Worm (Caenorhabditis elegans) whole organism, L4 larva: ENCODE measurements around the gene C40C9.4.

ENCODE experiments used
- F10B5.3 ChIP-seq: sonication (generic microtip); optimal IDR thresholded peaks from 2 replicates; lab custom pipeline; 2016; ENCODE audit warnings: mild to moderate bottlenecking, missing genetic modification characterization, missing compliant biosample characterization
- F26F4.8 ChIP-seq: fragments of 200-800 bp; sonication (Bioruptor generic); conservative IDR thresholded peaks from 2 replicates; pipeline ENCODE4 v1.3.6; 2022; ENCODE audit warnings: missing genetic modification characterization, missing compliant biosample characterization
- F37D6.2 ChIP-seq: sonication (generic microtip); optimal IDR thresholded peaks from 2 replicates; lab custom pipeline; 2016; ENCODE audit warnings: mild to moderate bottlenecking, missing genetic modification characterization, missing compliant biosample characterization
- F44E2.7 ChIP-seq: fragments of 200-800 bp; sonication (Bioruptor generic); IDR thresholded peaks from 2 replicates; pipeline ENCODE4 v2.1.2; 2022; ENCODE audit warnings: missing genetic modification characterization, missing compliant biosample characterization
- F49E8.2 ChIP-seq: sonication (generic microtip); optimal IDR thresholded peaks from 2 replicates; lab custom pipeline; 2016; ENCODE audit warnings: missing compliant biosample characterization, mild to moderate bottlenecking, missing genetic modification characterization, borderline replicate concordance
- R02D3.7 ChIP-seq: fragments of 150-350 bp; sonication (generic microtip); optimal IDR thresholded peaks from 3 replicates; lab custom pipeline; 2014; ENCODE audit warnings: missing biosample characterization, missing genetic modification characterization
- T20F7.1 ChIP-seq: fragments of 200-800 bp; sonication (Bioruptor generic); optimal IDR thresholded peaks from 2 replicates; lab custom pipeline; 2018; ENCODE audit warnings: mild to moderate bottlenecking, missing genetic modification characterization, missing compliant biosample characterization
- Y48G9A.11 ChIP-seq: fragments of 200-800 bp; sonication (Bioruptor generic); IDR thresholded peaks from 2 replicates; pipeline ENCODE4 v1.3.6; 2022; ENCODE audit warnings: missing genetic modification reagents, missing genetic modification characterization, missing compliant biosample characterization
- Y5F2A.4 ChIP-seq: fragments of 200-800 bp; sonication (Bioruptor generic); optimal IDR thresholded peaks from 2 replicates; lab custom pipeline; 2018; ENCODE audit warnings: mild to moderate bottlenecking, missing genetic modification characterization, missing compliant biosample characterization
- Y75B8A.6 ChIP-seq: fragments of 200-800 bp; sonication (Bioruptor generic); IDR thresholded peaks from 2 replicates; pipeline ENCODE4 v1.3.6; 2022; ENCODE audit warnings: missing genetic modification reagents, missing genetic modification characterization, missing compliant biosample characterization
- aha-1 ChIP-seq: fragments of 150-350 bp; peaks from one replicate; lab custom pipeline; 2014; ENCODE audit warnings: missing biosample characterization, missing genetic modification characterization
- ama-1 ChIP-seq: fragments of 150-350 bp; optimal IDR thresholded peaks from 2 replicates; lab custom pipeline; 2014; ENCODE audit warnings: inconsistent platforms, mixed read lengths
- arid-1 ChIP-seq: fragments of 200-800 bp; sonication (Bioruptor generic); conservative IDR thresholded peaks from 2 replicates; pipeline ENCODE4 v1.3.6; 2022; ENCODE audit warnings: missing genetic modification reagents, missing genetic modification characterization, missing compliant biosample characterization
- ceh-20 ChIP-seq: fragments of 200-800 bp; sonication (Bioruptor generic); IDR thresholded peaks from 2 replicates; pipeline ENCODE4 v1.3.6; 2022; ENCODE audit warnings: missing genetic modification reagents, missing genetic modification characterization, missing compliant biosample characterization
- ceh-28 ChIP-seq: fragments of 150-350 bp; optimal IDR thresholded peaks from 2 replicates; lab custom pipeline; 2014; ENCODE audit warnings: missing biosample characterization, missing genetic modification reagents, missing genetic modification characterization
- ceh-44 ChIP-seq: fragments of 200-800 bp; sonication (Bioruptor generic); IDR thresholded peaks from 2 replicates; pipeline ENCODE4 v1.3.6; 2022; ENCODE audit warnings: missing genetic modification reagents, missing genetic modification characterization, missing compliant biosample characterization
- ceh-62 ChIP-seq: sonication (generic microtip); optimal IDR thresholded peaks from 2 replicates; lab custom pipeline; 2017; ENCODE audit warnings: missing biosample characterization, missing genetic modification characterization
- daf-16 ChIP-seq, 3 experiments: sonication (generic microtip); optimal IDR thresholded peaks; 2 replicates each; lab custom pipeline; 2016 to 2017; ENCODE audit warnings: missing genetic modification characterization in 3 of 3, missing genetic modification reagents in 3 of 3, mild to moderate bottlenecking in 2 of 3, missing compliant biosample characterization in 2 of 3, missing biosample characterization in 1 of 3, moderate library complexity in 1 of 3
- dmd-8 ChIP-seq: fragments of 200-800 bp; sonication (Bioruptor generic); IDR thresholded peaks from 2 replicates; pipeline ENCODE4 v1.3.6; 2022; ENCODE audit warnings: missing genetic modification characterization, missing compliant biosample characterization
- dmd-9 ChIP-seq: fragments of 200-800 bp; sonication (Bioruptor generic); IDR thresholded peaks from 2 replicates; pipeline ENCODE4 v1.3.6; 2022; ENCODE audit warnings: missing genetic modification reagents, missing genetic modification characterization, missing compliant biosample characterization
- duxl-1 ChIP-seq: sonication (generic microtip); optimal IDR thresholded peaks from 2 replicates; lab custom pipeline; 2016; ENCODE audit warnings: mild to moderate bottlenecking, missing genetic modification characterization, moderate library complexity, missing compliant biosample characterization; ENCODE audit not compliant: poor library complexity
- dve-1 ChIP-seq: sonication (generic microtip); optimal IDR thresholded peaks from 2 replicates; lab custom pipeline; 2017; ENCODE audit warnings: antibody characterized with exemption, mild to moderate bottlenecking, missing genetic modification characterization, missing compliant biosample characterization; ENCODE audit not compliant: insufficient read depth
- egl-27 ChIP-seq: sonication (generic microtip); optimal IDR thresholded peaks from 3 replicates; lab custom pipeline; 2017; ENCODE audit warnings: missing biosample characterization, missing genetic modification reagents, missing genetic modification characterization
- fos-1 ChIP-seq: fragments of 150-350 bp; optimal IDR thresholded peaks from 2 replicates; lab custom pipeline; 2014; ENCODE audit warnings: missing biosample characterization, missing genetic modification characterization
- hif-1 ChIP-seq, 2 experiments: sonication (generic microtip); optimal IDR thresholded peaks; 2 replicates each; lab custom pipeline; 2016 to 2017; ENCODE audit warnings: missing compliant biosample characterization in 2 of 2, missing genetic modification characterization in 2 of 2, missing genetic modification reagents in 2 of 2, missing genotype in 2 of 2, mild to moderate bottlenecking in 1 of 2
- hlh-11 ChIP-seq: fragments of 200-800 bp; sonication (Bioruptor generic); optimal IDR thresholded peaks from 2 replicates; lab custom pipeline; 2018; ENCODE audit warnings: mild to moderate bottlenecking, missing genetic modification characterization, missing compliant biosample characterization
- jun-1 ChIP-seq: fragments of 150-350 bp; optimal IDR thresholded peaks from 2 replicates; lab custom pipeline; 2014; ENCODE audit warnings: missing biosample characterization, missing genetic modification reagents, missing genetic modification characterization
- lin-13 ChIP-seq: fragments of 150-350 bp; optimal IDR thresholded peaks from 2 replicates; lab custom pipeline; 2014; ENCODE audit warnings: missing biosample characterization, missing genetic modification reagents, missing genetic modification characterization
- lin-15B ChIP-seq: fragments of 150-350 bp; sonication (generic microtip); optimal IDR thresholded peaks from 3 replicates; lab custom pipeline; 2014; ENCODE audit warnings: missing biosample characterization, missing genetic modification characterization
- lin-29 ChIP-seq: fragments of 200-800 bp; sonication (Bioruptor generic); IDR thresholded peaks from 2 replicates; pipeline ENCODE4 v1.3.6; 2022; ENCODE audit warnings: missing genetic modification reagents, missing genetic modification characterization, missing compliant biosample characterization
- lin-38 ChIP-seq: fragments of 200-800 bp; sonication (Bioruptor generic); IDR thresholded peaks from 2 replicates; pipeline ENCODE4 v1.3.6; 2022; ENCODE audit warnings: missing genetic modification reagents, missing genetic modification characterization, missing compliant biosample characterization
- lin-39 ChIP-seq: fragments of 150-350 bp; optimal IDR thresholded peaks from 2 replicates; lab custom pipeline; 2014; ENCODE audit warnings: missing biosample characterization, missing genetic modification reagents, missing genetic modification characterization
- lir-3 ChIP-seq: sonication (generic microtip); optimal IDR thresholded peaks from 2 replicates; lab custom pipeline; 2016; ENCODE audit warnings: mild to moderate bottlenecking, missing genetic modification characterization, missing compliant biosample characterization
- madf-9 ChIP-seq: fragments of 200-800 bp; sonication (Bioruptor generic); conservative IDR thresholded peaks from 2 replicates; pipeline ENCODE4 v1.3.6; 2022; ENCODE audit warnings: missing genetic modification reagents, missing genetic modification characterization, missing compliant biosample characterization
- mep-1 ChIP-seq: fragments of 150-350 bp; sonication (generic microtip); optimal IDR thresholded peaks from 3 replicates; lab custom pipeline; 2014; ENCODE audit warnings: missing biosample characterization, missing genetic modification characterization
- nhr-10 ChIP-seq: fragments of 150-350 bp; optimal IDR thresholded peaks from 2 replicates; lab custom pipeline; 2014; ENCODE audit warnings: missing biosample characterization, missing genetic modification characterization
- nhr-102 ChIP-seq: sonication (generic microtip); optimal IDR thresholded peaks from 2 replicates; lab custom pipeline; 2016; ENCODE audit warnings: mild to moderate bottlenecking, missing genetic modification characterization, moderate library complexity, missing compliant biosample characterization
- nhr-111 ChIP-seq: fragments of 200-800 bp; sonication (Bioruptor generic); optimal IDR thresholded peaks from 2 replicates; lab custom pipeline; 2018; ENCODE audit warnings: mild to moderate bottlenecking, missing genetic modification characterization, missing compliant biosample characterization
- nhr-25 ChIP-seq: sonication (generic microtip); optimal IDR thresholded peaks from 2 replicates; lab custom pipeline; 2017; ENCODE audit warnings: missing genetic modification characterization, mild to moderate bottlenecking, missing compliant biosample characterization, antibody characterized with exemption, moderate library complexity, borderline replicate concordance; ENCODE audit not compliant: insufficient read depth
- nhr-42 ChIP-seq: fragments of 200-800 bp; sonication (Bioruptor generic); IDR thresholded peaks from 2 replicates; pipeline ENCODE4 v1.3.6; 2022; ENCODE audit warnings: missing genetic modification characterization, missing compliant biosample characterization
- nhr-76 ChIP-seq: fragments of 150-350 bp; optimal IDR thresholded peaks from 2 replicates; lab custom pipeline; 2014; ENCODE audit warnings: missing biosample characterization, missing genetic modification characterization
- pqm-1 ChIP-seq: sonication (generic microtip); optimal IDR thresholded peaks from 2 replicates; lab custom pipeline; 2017; ENCODE audit warnings: missing biosample characterization, missing genetic modification characterization
- set-16 ChIP-seq: fragments of 200-800 bp; sonication (Bioruptor generic); IDR thresholded peaks from 2 replicates; pipeline ENCODE4 v1.3.6; 2022; ENCODE audit warnings: missing genetic modification reagents, missing genetic modification characterization, missing compliant biosample characterization
- snpc-4 ChIP-seq: fragments of 150-350 bp; optimal IDR thresholded peaks from 2 replicates; lab custom pipeline; 2014; ENCODE audit warnings: missing biosample characterization, missing genetic modification characterization
- tag-97 ChIP-seq: fragments of 200-800 bp; sonication (Bioruptor generic); IDR thresholded peaks from 2 replicates; pipeline ENCODE4 v1.3.6; 2022; ENCODE audit warnings: missing genetic modification characterization, missing compliant biosample characterization
- tra-1 ChIP-seq: fragments of 200-800 bp; sonication (Bioruptor generic); IDR thresholded peaks from 2 replicates; pipeline ENCODE4 v1.3.6; 2022; ENCODE audit warnings: missing genetic modification reagents, missing genetic modification characterization, missing compliant biosample characterization
- unc-130 ChIP-seq: sonication (generic microtip); optimal IDR thresholded peaks from 2 replicates; lab custom pipeline; 2016; ENCODE audit warnings: missing genetic modification reagents, missing genetic modification characterization, missing compliant biosample characterization
- vab-7 ChIP-seq: fragments of 200-800 bp; sonication (Bioruptor generic); IDR thresholded peaks from 2 replicates; pipeline ENCODE4 v1.3.6; 2022; ENCODE audit warnings: missing genetic modification reagents, missing genetic modification characterization, missing compliant biosample characterization
- zag-1 ChIP-seq: fragments of 150-350 bp; optimal IDR thresholded peaks from 2 replicates; lab custom pipeline; 2014; ENCODE audit warnings: missing biosample characterization, missing genetic modification characterization
- zfp-3 ChIP-seq: fragments of 200-800 bp; sonication (Bioruptor generic); conservative IDR thresholded peaks from 2 replicates; pipeline ENCODE4 v1.3.6; 2022; ENCODE audit warnings: missing genetic modification reagents, missing genetic modification characterization, missing compliant biosample characterization
- zip-11 ChIP-seq: fragments of 200-800 bp; sonication (Bioruptor generic); IDR thresholded peaks from 2 replicates; pipeline ENCODE4 v1.3.6; 2022; ENCODE audit warnings: missing genetic modification characterization, missing compliant biosample characterization
- ztf-7 ChIP-seq: fragments of 150-350 bp; optimal IDR thresholded peaks from 2 replicates; lab custom pipeline; 2014; ENCODE audit warnings: missing biosample characterization, missing genetic modification characterization

The C40C9.4 gene

DNA sequence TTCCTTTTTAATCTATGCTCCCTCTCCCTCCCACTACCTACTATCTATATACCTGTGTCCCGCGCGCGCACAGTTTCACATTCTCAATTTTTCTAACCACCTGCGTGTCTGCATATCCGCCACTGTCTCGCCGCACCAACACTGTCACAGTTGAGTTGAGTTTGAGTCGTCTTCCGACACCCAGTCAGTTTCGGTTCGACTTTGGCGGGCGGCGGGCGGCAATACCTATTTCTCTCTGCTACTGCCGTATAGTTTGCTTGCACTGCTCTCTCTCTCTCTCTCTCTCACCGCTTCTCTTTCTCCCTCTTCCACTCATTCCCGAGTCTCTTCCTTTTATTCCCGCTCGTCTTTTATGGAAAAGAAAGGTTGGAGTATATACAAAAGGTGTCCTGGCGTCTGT, 24.5 kb downstream of the C40C9.4 start:
- TF ChIP-seq snpc-4 (no peak), R02D3.7 (tag; lab: Kevin White, UChicago) (no peak), zip-11 (GFP tag; lab: Robert Waterston, UW) (no peak), set-16 (GFP tag; lab: Robert Waterston, UW) (peak; percentile 42), dmd-8 (GFP tag; lab: Robert Waterston, UW) (no peak), nhr-10 (tag; lab: Kevin White, UChicago) (no peak), madf-9 (GFP tag; lab: Robert Waterston, UW) (no peak), arid-1 (GFP tag; lab: Robert Waterston, UW) (no peak), nhr-42 (no peak), F37D6.2 (no peak), egl-27 (tag; lab: Kevin White, UChicago) (no peak), fos-1 (tag; lab: Kevin White, UChicago) (no peak), Y48G9A.11 (GFP tag; lab: Robert Waterston, UW) (no peak), lin-15B (tag; lab: Kevin White, UChicago) (no peak), lin-39 (no peak), unc-130 (no peak), dve-1 (peak; percentile 50), nhr-102 (tag; lab: Kevin White, UChicago) (no peak), hif-1 (tag; optimal IDR thresholded peaks at IDR 0.05; lab: Kevin White, UChicago) (no peak), F10B5.3 (tag; lab: Kevin White, UChicago) (no peak), zfp-3 (GFP tag; lab: Robert Waterston, UW) (no peak), ceh-44 (GFP tag; lab: Robert Waterston, UW) (no peak), tag-97 (GFP tag; lab: Robert Waterston, UW) (no peak), nhr-76 (tag; lab: Kevin White, UChicago) (no peak), ceh-28 (no peak), lin-13 (no peak), nhr-25 (tag; lab: Kevin White, UChicago) (peak; percentile 24), pqm-1 (tag; lab: Kevin White, UChicago) (no peak), ceh-20 (no peak), F44E2.7 (GFP tag; lab: Robert Waterston, UW) (no peak), duxl-1 (tag; lab: Kevin White, UChicago) (no peak), aha-1 (no peak), tra-1 (no peak), ceh-62 (no peak), mep-1 (peak; percentile 7), F26F4.8 (GFP tag; lab: Robert Waterston, UW) (no peak), nhr-111 (GFP tag; lab: Kevin White, UChicago) (no peak), lin-38 (GFP tag; lab: Robert Waterston, UW) (no peak), F49E8.2 (no peak), jun-1 (no peak), zag-1 (tag; lab: Kevin White, UChicago) (no peak), lin-29 (no peak), Y75B8A.6 (no peak), dmd-9 (no peak), hlh-11 (peak; percentile 75), lir-3 (tag; lab: Kevin White, UChicago) (no peak), ztf-7 (no peak), vab-7 (GFP tag; lab: Robert Waterston, UW) (no peak), ama-1 (lab: Kevin White, UChicago) (no peak), T20F7.1 (no peak), Y5F2A.4 (GFP tag; lab: Kevin White, UChicago) (no peak), daf-16 (GFP tag; optimal IDR thresholded peaks at IDR 0.05; lab: Kevin White, UChicago) (no peak), daf-16 (tag; optimal IDR thresholded peaks at IDR 0.05; lab: Kevin White, UChicago) (no peak)
